Worm (Caenorhabditis elegans) whole organism, midembryonic: ENCODE results near the gene mig-39.

Experiments used
- cog-1 ChIP-seq: sonication (generic microtip); optimal IDR thresholded peaks from 2 replicates; lab custom pipeline; 2016; ENCODE audit warnings: missing genetic modification characterization, missing compliant biosample characterization
- flt-1 ChIP-seq: fragments of 200-800 bp; sonication (Bioruptor generic); IDR thresholded peaks from 2 replicates; pipeline ENCODE4 v1.3.6; 2022; ENCODE audit warnings: missing genetic modification characterization, missing compliant biosample characterization
- ztf-23 ChIP-seq: fragments of 200-800 bp; sonication (Bioruptor generic); IDR thresholded peaks from 2 replicates; pipeline ENCODE4 v1.3.6; 2022; ENCODE audit warnings: missing genetic modification reagents, missing genetic modification characterization, missing compliant biosample characterization
- ztf-29 ChIP-seq: fragments of 200-800 bp; sonication (Bioruptor generic); IDR thresholded peaks from 2 replicates; pipeline ENCODE4 v1.3.6; 2022; ENCODE audit warnings: missing genetic modification reagents, missing genetic modification characterization, missing compliant biosample characterization

- no peak for TF ChIP-seq flt-1 (GFP tag; lab: Robert Waterston, UW)
- TF ChIP-seq cog-1 (tag; lab: Kevin White, UChicago): no peak
- TF ChIP-seq ztf-23 (GFP tag; lab: Robert Waterston, UW): no peak
- TF ChIP-seq ztf-29 (GFP tag; lab: Robert Waterston, UW): no peak
Observed at ce11 chrIII:8435074-8435473, 31.8 kb upstream of the mig-39 start, which contains the start of gene ZK1236.9.
